Fruit fly (Drosophila melanogaster): ENCODE results near the gene Nrx-1.

Nrx-1 gene

DNA sequence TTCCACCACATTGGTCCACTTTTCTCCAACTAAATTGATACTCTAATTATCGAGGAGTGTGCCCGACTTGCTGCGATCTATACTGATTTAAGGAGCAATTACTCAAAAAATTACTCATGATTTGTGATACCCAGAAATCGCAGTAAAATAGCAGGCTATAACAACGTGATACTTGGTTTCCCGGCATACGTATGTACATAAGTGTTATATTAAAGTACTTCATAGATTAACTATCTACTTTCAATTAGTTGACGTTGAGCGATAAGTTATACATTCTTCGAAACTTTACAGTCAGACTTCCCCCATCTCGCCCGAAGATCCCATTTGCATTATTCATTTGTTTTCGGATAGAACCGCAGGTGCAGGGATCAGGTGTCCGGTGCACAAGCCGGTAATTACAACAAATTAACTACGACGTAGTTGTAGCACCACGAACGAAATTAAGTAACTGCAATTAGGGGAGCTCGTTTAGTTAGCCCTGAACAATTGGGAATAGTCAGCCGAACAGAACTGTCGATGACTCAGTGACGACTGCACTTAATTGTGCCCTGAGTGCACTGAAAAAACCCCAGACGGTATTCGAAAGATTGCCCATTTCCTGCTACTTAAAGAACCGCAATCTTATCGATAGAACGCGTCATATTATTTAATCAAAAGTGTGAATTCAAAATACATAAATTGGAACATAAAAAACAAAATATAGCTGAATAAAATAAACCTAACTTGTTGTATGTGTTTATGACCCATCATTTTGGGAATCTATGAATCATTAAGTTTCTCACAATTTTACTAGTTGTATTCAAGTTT lies 57.4 kb downstream of the Nrx-1 start (continued):
- TF ChIP-seq Vsx1 (GFP tag; optimal IDR thresholded peaks at IDR 0.05) (no peak), CG9727 (GFP tag; optimal IDR thresholded peaks at IDR 0.05) (no peak), CG1647 (GFP tag; optimal IDR thresholded peaks at IDR 0.05) (no peak), CG14667 (GFP tag; IDR thresholded peaks at IDR 0.05) (no peak), ham (GFP tag; IDR thresholded peaks at IDR 0.05) (no peak), Pdp1 (GFP tag; optimal IDR thresholded peaks at IDR 0.05) (peak in 1 of 2 experiments; percentile 4), CG6654 (GFP tag; optimal IDR thresholded peaks at IDR 0.05) (no peak), CG14860 (GFP tag; IDR thresholded peaks at IDR 0.05; ENCODE audit: partially characterized antibody) (no peak), lov (optimal IDR thresholded peaks at IDR 0.05) (no peak), lov (GFP tag; IDR thresholded peaks at IDR 0.05) (no peak), H2.0 (GFP tag; IDR thresholded peaks at IDR 0.05) (no peak), chinmo (GFP tag; IDR thresholded peaks at IDR 0.05; ENCODE audit: partially characterized antibody) (0 out of 4 replicates have a peak, but pooled peaks have one; percentile 15), rib (GFP tag; IDR thresholded peaks at IDR 0.05) (no peak), mld (GFP tag; IDR thresholded peaks at IDR 0.05; ENCODE audit: partially characterized antibody) (no peak), CG4328 (GFP tag; optimal IDR thresholded peaks at IDR 0.05) (no peak), CG9876 (GFP tag; optimal IDR thresholded peaks at IDR 0.05) (no peak), slbo (GFP tag; IDR thresholded peaks at IDR 0.05) (no peak), Optix (GFP tag; IDR thresholded peaks at IDR 0.05) (no peak), Antp (GFP tag; optimal IDR thresholded peaks at IDR 0.05) (no peak), Fer2 (tag; optimal IDR thresholded peaks at IDR 0.05) (no peak), yki (optimal IDR thresholded peaks at IDR 0.05) (no peak), CG15514 (GFP tag; optimal IDR thresholded peaks at IDR 0.05) (no peak), CG10959 (GFP tag; IDR thresholded peaks at IDR 0.05) (no peak), CG1602 (GFP tag; optimal IDR thresholded peaks at IDR 0.05) (no peak), trh (GFP tag; optimal IDR thresholded peaks at IDR 0.05) (no peak), CG15601 (tag; optimal IDR thresholded peaks at IDR 0.05) (no peak), jumu (GFP tag; optimal IDR thresholded peaks at IDR 0.05) (no peak), CG12659 (GFP tag; optimal IDR thresholded peaks at IDR 0.05) (no peak), CG9817 (tag; optimal IDR thresholded peaks at IDR 0.05) (no peak), al (GFP tag; IDR thresholded peaks at IDR 0.05) (no peak), CG16813 (GFP tag; IDR thresholded peaks at IDR 0.05; ENCODE audit: partially characterized antibody) (no peak), bbx (GFP tag; IDR thresholded peaks at IDR 0.05; ENCODE audit: partially characterized antibody) (no peak), CG32772 (GFP tag; IDR thresholded peaks at IDR 0.05) (no peak), sisA (GFP tag; IDR thresholded peaks at IDR 0.05) (peak; percentile 16; the same call in 1 of the 2 replicates), dmrt99B (tag; optimal IDR thresholded peaks at IDR 0.05) (peak; percentile 21), CG2116 (GFP tag; optimal IDR thresholded peaks at IDR 0.05) (no peak), inv (GFP tag; IDR thresholded peaks at IDR 0.05; ENCODE audit: partially characterized antibody) (no peak), grau (tag; optimal IDR thresholded peaks at IDR 0.05) (no peak), ro (GFP tag; IDR thresholded peaks at IDR 0.05) (no peak), CG9609 (GFP tag; optimal IDR thresholded peaks at IDR 0.05) (no peak), Hey (tag; optimal IDR thresholded peaks at IDR 0.05) (peak; percentile 56), Fer3 (tag; optimal IDR thresholded peaks at IDR 0.05) (no peak), CG18619 (GFP tag; optimal IDR thresholded peaks at IDR 0.05) (no peak), CG4424 (GFP tag; optimal IDR thresholded peaks at IDR 0.05) (no peak), tll (GFP tag; optimal IDR thresholded peaks at IDR 0.05) (no peak), Oli (tag; optimal IDR thresholded peaks at IDR 0.05) (no peak), pan (optimal IDR thresholded peaks at IDR 0.05) (no peak), pan (GFP tag; optimal IDR thresholded peaks at IDR 0.05 in 1 of 2, IDR thresholded peaks at IDR 0.05 in 1 of 2) (no peak), CG3407 (GFP tag; optimal IDR thresholded peaks at IDR 0.05) (no peak), peb (GFP tag; IDR thresholded peaks at IDR 0.05) (no peak)

All from whole organism, embryonic.